Fruit fly (Drosophila melanogaster) whole organism: ENCODE data around the gene CG1545.

Source experiments
- CG8478 ChIP-seq: fragments of >200 bp; optimal IDR thresholded peaks from 2 replicates; lab custom pipeline; 2018; ENCODE audit warnings: inconsistent platforms
- Dll ChIP-seq: fragments of >200 bp; optimal IDR thresholded peaks from 2 replicates; lab custom pipeline; 2017
- psq ChIP-seq: fragments of >200 bp; optimal IDR thresholded peaks from 2 replicates; lab custom pipeline; 2017
- usp ChIP-seq: fragments of >200 bp; optimal IDR thresholded peaks from 2 replicates; lab custom pipeline; 2017; ENCODE audit warnings: missing biosample characterization, missing genetic modification characterization, mixed read lengths

- no peak for TF ChIP-seq psq
- TF ChIP-seq usp (GFP tag; lab: Kevin White, UChicago): no peak
- TF ChIP-seq CG8478 (lab: Kevin White, UChicago): no peak
- TF ChIP-seq Dll (lab: Kevin White, UChicago): no peak
Observed at dm6 chrX:11083007-11083406, 23.6 kb upstream of the CG1545 start.
